Worm (Caenorhabditis elegans): Measurements from ENCODE around the gene F36H5.4.

- TF ChIP-seq nhr-23 (tag; optimal IDR thresholded peaks at IDR 0.05) (no peak), nhr-77 (tag; optimal IDR thresholded peaks at IDR 0.05) (no peak), zag-1 (tag; optimal IDR thresholded peaks at IDR 0.05) (no peak), crh-2 (tag; optimal IDR thresholded peaks at IDR 0.05) (no peak), R02D3.7 (tag; optimal IDR thresholded peaks at IDR 0.05) (no peak), ZK546.5 (tag; optimal IDR thresholded peaks at IDR 0.05) (no peak), ceh-82 (tag; optimal IDR thresholded peaks at IDR 0.05) (no peak), elt-3 (tag; optimal IDR thresholded peaks at IDR 0.05) (no peak), unc-62 (GFP tag; optimal IDR thresholded peaks at IDR 0.05) (no peak)
Measured at ce11 chrII:1752990-1753389, 8.7 kb upstream of the F36H5.4 start, which contains the start of gene F36H5.9.

Data from whole organism, L2 larva.